Worm (Caenorhabditis elegans) whole organism, midembryonic: ENCODE results near the gene sec-6.

ENCODE experiments used
- flt-1 ChIP-seq: fragments of 200-800 bp; sonication (Bioruptor generic); IDR thresholded peaks from 2 replicates; pipeline ENCODE4 v1.3.6; 2022; ENCODE audit warnings: missing genetic modification characterization, missing compliant biosample characterization
- klf-2 ChIP-seq: fragments of 200-800 bp; sonication (Bioruptor generic); conservative IDR thresholded peaks from 2 replicates; pipeline ENCODE4 v1.3.6; 2022; ENCODE audit warnings: missing genetic modification reagents, missing genetic modification characterization, missing compliant biosample characterization
- ztf-23 ChIP-seq: fragments of 200-800 bp; sonication (Bioruptor generic); IDR thresholded peaks from 2 replicates; pipeline ENCODE4 v1.3.6; 2022; ENCODE audit warnings: missing genetic modification reagents, missing genetic modification characterization, missing compliant biosample characterization

DNA sequence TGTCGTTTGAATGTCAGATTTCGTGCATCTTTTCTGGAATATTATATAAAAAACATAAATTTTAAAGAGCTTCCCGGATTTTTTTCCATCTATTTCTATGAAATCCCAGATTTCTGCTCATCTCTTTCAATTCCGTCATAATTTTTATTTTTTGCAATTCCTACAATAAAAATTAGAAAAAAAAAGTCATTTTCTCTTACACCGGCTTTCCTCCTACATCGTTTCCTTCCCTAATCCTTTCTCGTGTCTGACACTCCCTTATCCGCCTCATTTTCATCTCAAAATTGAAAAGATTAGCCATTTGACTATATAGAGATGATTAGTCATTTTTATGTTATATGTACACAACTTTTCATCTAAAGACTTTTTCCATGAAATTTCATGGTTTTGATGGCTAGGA is 48.6 kb upstream of the sec-6 start:
- no peak for TF ChIP-seq ztf-23
- TF ChIP-seq flt-1 (GFP tag; lab: Robert Waterston, UW) = no peak
- no peak for TF ChIP-seq klf-2 (GFP tag; lab: Robert Waterston, UW)
